Fruit fly (Drosophila melanogaster) whole organism, embryonic: ENCODE measurements around the gene Gdh.

Experiments
- Adf1 ChIP-seq: fragments of 200-800 bp; sonication (Bioruptor generic); IDR thresholded peaks from 2 replicates; pipeline ENCODE4 v1.3.6; 2022; ENCODE audit warnings: missing biosample characterization, missing genetic modification characterization
- Atf6 ChIP-seq: fragments of 200-800 bp; sonication (Bioruptor generic); IDR thresholded peaks from 2 replicates; pipeline ENCODE4 v1.3.6; 2022; ENCODE audit warnings: missing biosample characterization, missing genetic modification characterization
- C15 ChIP-seq: fragments of 200-800 bp; sonication (Bioruptor generic); IDR thresholded peaks from 3 replicates; pipeline ENCODE4 v1.3.6; 2022; ENCODE audit warnings: missing biosample characterization, missing genetic modification characterization
- CG11560 ChIP-seq: fragments of 200-800 bp; sonication (Bioruptor generic); IDR thresholded peaks from 3 replicates; pipeline ENCODE4 v1.3.6; 2022; ENCODE audit warnings: missing biosample characterization, missing genetic modification characterization
- CG12299 ChIP-seq: fragments of 200-800 bp; sonication (Bioruptor generic); optimal IDR thresholded peaks from 2 replicates; lab custom pipeline; 2018; ENCODE audit warnings: missing biosample characterization, mild to moderate bottlenecking, missing genetic modification characterization
- CG12659 ChIP-seq: fragments of 200-800 bp; sonication (Bioruptor generic); optimal IDR thresholded peaks from 3 replicates; lab custom pipeline; 2017; ENCODE audit warnings: mild to moderate bottlenecking, missing biosample characterization, missing genetic modification reagents, missing genetic modification characterization
- CG12769 ChIP-seq: fragments of 200-800 bp; sonication (Bioruptor generic); optimal IDR thresholded peaks from 2 replicates; lab custom pipeline; 2019; ENCODE audit warnings: missing biosample characterization, mild to moderate bottlenecking, missing genetic modification characterization, moderate library complexity
- CG13287 ChIP-seq: fragments of 200-800 bp; sonication (Bioruptor generic); IDR thresholded peaks from 2 replicates; pipeline ENCODE4 v1.3.6; 2022; ENCODE audit warnings: missing biosample characterization, missing genetic modification characterization; ENCODE audit not compliant: partially characterized antibody
- CG15269 ChIP-seq: fragments of 200-800 bp; sonication (Bioruptor generic); optimal IDR thresholded peaks from 2 replicates; lab custom pipeline; 2018; ENCODE audit warnings: missing biosample characterization, mild to moderate bottlenecking, missing genetic modification characterization, moderate library complexity
- CG17385 ChIP-seq: fragments of 200-800 bp; sonication (Bioruptor generic); optimal IDR thresholded peaks from 3 replicates; lab custom pipeline; 2018; ENCODE audit warnings: missing biosample characterization, mild to moderate bottlenecking, missing genetic modification characterization
- CG17612 ChIP-seq: fragments of 200-800 bp; sonication (Bioruptor generic); IDR thresholded peaks from 2 replicates; pipeline ENCODE4 v1.3.6; 2022; ENCODE audit warnings: missing biosample characterization, missing genetic modification characterization
- CG2202 ChIP-seq: fragments of 200-800 bp; sonication (Bioruptor generic); optimal IDR thresholded peaks from 2 replicates; lab custom pipeline; 2018; ENCODE audit warnings: missing biosample characterization, mild to moderate bottlenecking, missing genetic modification characterization
- CG32767 ChIP-seq: fragments of 200-800 bp; sonication (Bioruptor generic); IDR thresholded peaks from 2 replicates; pipeline ENCODE4 v1.3.6; 2022; ENCODE audit warnings: missing biosample characterization, missing genetic modification characterization
- CG33557 ChIP-seq: fragments of 200-800 bp; sonication (Bioruptor generic); optimal IDR thresholded peaks from 2 replicates; lab custom pipeline; 2019; ENCODE audit warnings: missing biosample characterization, mild to moderate bottlenecking, missing genetic modification characterization, moderate library complexity
- CG6272 ChIP-seq: fragments of 200-800 bp; sonication (Bioruptor generic); IDR thresholded peaks from 2 replicates; pipeline ENCODE4 v1.3.6; 2022; ENCODE audit warnings: missing biosample characterization, missing genetic modification characterization
- CG9727 ChIP-seq: fragments of 200-800 bp; sonication (Bioruptor generic); optimal IDR thresholded peaks from 3 replicates; lab custom pipeline; 2017; ENCODE audit warnings: missing biosample characterization, mild to moderate bottlenecking, missing genetic modification characterization
- CoRest ChIP-seq: fragments of 200-800 bp; sonication (Bioruptor generic); optimal IDR thresholded peaks from 3 replicates; lab custom pipeline; 2018; ENCODE audit warnings: missing biosample characterization, mild to moderate bottlenecking, missing genetic modification characterization, moderate library complexity
- Doc2 ChIP-seq: fragments of 200-800 bp; sonication (Bioruptor generic); IDR thresholded peaks from 2 replicates; pipeline ENCODE4 v1.3.6; 2022; ENCODE audit warnings: missing biosample characterization, missing genetic modification characterization
- E2f1 ChIP-seq: fragments of 200-800 bp; sonication (Bioruptor generic); IDR thresholded peaks from 2 replicates; pipeline ENCODE4 v1.3.6; 2022; ENCODE audit warnings: missing biosample characterization, missing genetic modification characterization
- E2f2 ChIP-seq: fragments of 200-800 bp; sonication (Bioruptor generic); IDR thresholded peaks from 2 replicates; pipeline ENCODE4 v1.3.6; 2022; ENCODE audit warnings: missing biosample characterization, missing genetic modification characterization
- Ets65A ChIP-seq: fragments of 200-800 bp; sonication (Bioruptor generic); peaks from one replicate; lab custom pipeline; 2016; ENCODE audit warnings: missing biosample characterization, missing genetic modification characterization
- Fer1 ChIP-seq: fragments of 200-800 bp; sonication (Bioruptor generic); optimal IDR thresholded peaks from 2 replicates; lab custom pipeline; 2017; ENCODE audit warnings: missing biosample characterization, mild to moderate bottlenecking, missing genetic modification characterization
- HLH4C ChIP-seq: fragments of 200-800 bp; sonication (Bioruptor generic); IDR thresholded peaks from 3 replicates; pipeline ENCODE4 v1.3.6; 2022; ENCODE audit warnings: missing biosample characterization, missing genetic modification characterization; ENCODE audit not compliant: partially characterized antibody
- Hey ChIP-seq: fragments of 200-800 bp; sonication (Bioruptor generic); optimal IDR thresholded peaks from 3 replicates; lab custom pipeline; 2018; ENCODE audit warnings: missing biosample characterization, mild to moderate bottlenecking, missing genetic modification characterization
- Hr3 ChIP-seq: fragments of 200-800 bp; sonication (Bioruptor generic); optimal IDR thresholded peaks from 3 replicates; lab custom pipeline; 2016; ENCODE audit warnings: missing biosample characterization, missing genetic modification characterization
- Hsf ChIP-seq: fragments of 200-800 bp; sonication (Bioruptor generic); optimal IDR thresholded peaks from 3 replicates; lab custom pipeline; 2016; ENCODE audit warnings: missing biosample characterization, missing genetic modification characterization
- Med ChIP-seq: fragments of 200-800 bp; sonication (Bioruptor generic); peaks from one replicate; lab custom pipeline; 2016; ENCODE audit warnings: missing biosample characterization, missing genetic modification characterization, mild to moderate bottlenecking, inconsistent platforms, moderate library complexity
- NFAT ChIP-seq: fragments of 200-800 bp; sonication (Bioruptor generic); IDR thresholded peaks from 2 replicates; pipeline ENCODE4 v1.3.6; 2022; ENCODE audit warnings: missing biosample characterization, missing genetic modification characterization
- Ssrp ChIP-seq: fragments of 200-800 bp; sonication (Bioruptor generic); optimal IDR thresholded peaks from 2 replicates; lab custom pipeline; 2018; ENCODE audit warnings: missing biosample characterization, mild to moderate bottlenecking, missing genetic modification characterization, moderate library complexity
- Vsx1 ChIP-seq: fragments of 200-800 bp; sonication (Bioruptor generic); optimal IDR thresholded peaks from 2 replicates; lab custom pipeline; 2017; ENCODE audit warnings: missing biosample characterization, mild to moderate bottlenecking, missing genetic modification characterization, missing genetic modification reagents
- abd-A ChIP-seq: fragments of 200-800 bp; sonication (Bioruptor generic); optimal IDR thresholded peaks from 3 replicates; lab custom pipeline; 2019; ENCODE audit warnings: missing biosample characterization, mild to moderate bottlenecking, missing genetic modification characterization, moderate library complexity
- ap ChIP-seq: fragments of 200-800 bp; sonication (Bioruptor generic); IDR thresholded peaks from 2 replicates; pipeline ENCODE4 v1.3.6; 2022; ENCODE audit warnings: missing biosample characterization, missing genetic modification characterization
- chinmo ChIP-seq: fragments of 200-800 bp; sonication (Bioruptor generic); IDR thresholded peaks from 4 replicates; pipeline ENCODE4 v1.3.6; 2022; ENCODE audit warnings: missing biosample characterization, missing genetic modification characterization; ENCODE audit not compliant: partially characterized antibody
- crol ChIP-seq: fragments of 200-800 bp; sonication (Bioruptor generic); IDR thresholded peaks from 2 replicates; pipeline ENCODE4 v1.3.6; 2022; ENCODE audit warnings: missing biosample characterization, missing genetic modification characterization
- fd96Cb ChIP-seq: fragments of 200-800 bp; sonication (Bioruptor generic); optimal IDR thresholded peaks from 2 replicates; lab custom pipeline; 2018; ENCODE audit warnings: missing biosample characterization, mild to moderate bottlenecking, missing genetic modification characterization, moderate library complexity
- kay ChIP-seq: fragments of 200-800 bp; sonication (Bioruptor generic); optimal IDR thresholded peaks from 2 replicates; lab custom pipeline; 2016; ENCODE audit warnings: missing biosample characterization, missing genetic modification characterization
- lab ChIP-seq: fragments of 200-800 bp; sonication (Bioruptor generic); optimal IDR thresholded peaks from 3 replicates; lab custom pipeline; 2017; ENCODE audit warnings: missing biosample characterization, missing genetic modification characterization, mild to moderate bottlenecking, moderate library complexity, missing genetic modification reagents
- odd ChIP-seq: fragments of 200-800 bp; sonication (Bioruptor generic); optimal IDR thresholded peaks from 2 replicates; lab custom pipeline; 2017; ENCODE audit warnings: missing biosample characterization, mild to moderate bottlenecking, missing genetic modification characterization
- sd ChIP-seq: fragments of 200-800 bp; sonication (Bioruptor generic); optimal IDR thresholded peaks from 3 replicates; lab custom pipeline; 2018; ENCODE audit warnings: missing biosample characterization, mild to moderate bottlenecking, missing genetic modification characterization, moderate library complexity
- sqz ChIP-seq: fragments of 200-800 bp; sonication (Bioruptor generic); optimal IDR thresholded peaks from 3 replicates; lab custom pipeline; 2018; ENCODE audit warnings: missing biosample characterization, mild to moderate bottlenecking, missing genetic modification characterization
- sr ChIP-seq: fragments of 200-800 bp; sonication (Bioruptor generic); IDR thresholded peaks from 3 replicates; pipeline ENCODE4 v1.3.6; 2022; ENCODE audit warnings: missing biosample characterization, missing genetic modification characterization
- tup ChIP-seq: fragments of 200-800 bp; sonication (Bioruptor generic); optimal IDR thresholded peaks from 2 replicates; lab custom pipeline; 2016; ENCODE audit warnings: missing biosample characterization, mild to moderate bottlenecking, missing genetic modification characterization, moderate library complexity
- unc-4 ChIP-seq: fragments of 200-800 bp; sonication (Bioruptor generic); IDR thresholded peaks from 2 replicates; pipeline ENCODE4 v1.3.6; 2022; ENCODE audit warnings: missing biosample characterization, missing genetic modification characterization; ENCODE audit not compliant: partially characterized antibody
- vvl ChIP-seq: fragments of 200-800 bp; sonication (Bioruptor generic); IDR thresholded peaks from 2 replicates; pipeline ENCODE4 v1.3.6; 2022; ENCODE audit warnings: missing biosample characterization, missing genetic modification characterization
- wdn ChIP-seq: fragments of 200-800 bp; sonication (Bioruptor generic); IDR thresholded peaks from 2 replicates; pipeline ENCODE4 v1.3.6; 2022; ENCODE audit warnings: missing biosample characterization, missing genetic modification characterization
- z ChIP-seq: fragments of 200-800 bp; sonication (Bioruptor generic); IDR thresholded peaks from 3 replicates; pipeline ENCODE4 v1.3.6; 2022; ENCODE audit warnings: missing biosample characterization, missing genetic modification characterization

The Gdh gene

DNA sequence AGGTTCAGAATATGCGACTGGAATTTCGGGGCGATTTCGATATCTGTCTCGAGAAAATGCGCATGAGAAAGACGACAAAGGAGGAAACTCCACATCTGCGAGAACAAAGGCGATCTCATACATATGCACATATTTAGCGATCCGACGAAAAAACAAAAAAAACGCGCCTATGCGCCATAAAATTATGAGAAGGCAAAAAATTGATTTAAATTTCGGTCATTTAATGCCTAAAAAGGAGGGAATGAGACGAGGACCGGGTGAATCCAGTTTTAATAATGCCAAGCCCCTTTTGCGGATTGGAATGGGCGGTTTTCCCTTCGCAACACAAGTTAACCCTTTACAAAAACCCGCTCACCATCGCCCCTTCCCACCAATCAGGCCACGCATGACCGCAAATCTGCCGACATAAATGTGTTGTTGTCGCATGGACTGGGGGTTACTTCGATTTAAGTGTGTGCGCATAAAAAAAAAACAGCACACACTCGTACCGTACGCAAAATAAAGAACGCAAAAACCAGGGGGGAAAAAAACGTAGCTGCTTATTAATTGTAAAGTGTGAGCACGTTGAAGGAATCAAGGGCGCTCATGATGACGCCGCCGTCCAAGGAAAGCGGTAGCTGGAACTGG, 28.4 kb downstream of the Gdh start (continued):
- TF ChIP-seq HLH4C (GFP tag; lab: Robert Waterston, UW) (no peak), C15 (GFP tag; lab: Robert Waterston, UW) (no peak), sqz (GFP tag; lab: Kevin White, UChicago) (peak; percentile 65), CoRest (tag; lab: Kevin White, UChicago) (no peak), Hey (tag; lab: Kevin White, UChicago) (no peak), unc-4 (no peak), Vsx1 (GFP tag; lab: Kevin White, UChicago) (no peak), chinmo (GFP tag; lab: Robert Waterston, UW) (peak; percentile 88; the same call in 2 of the 4 replicates), z (GFP tag; lab: Robert Waterston, UW) (no peak), Hr3 (GFP tag; lab: Kevin White, UChicago) (no peak), CG6272 (GFP tag; lab: Robert Waterston, UW) (no peak), Fer1 (GFP tag; lab: Kevin White, UChicago) (no peak), Atf6 (GFP tag; lab: Robert Waterston, UW) (no peak), abd-A (peak; percentile 76), kay (GFP tag; lab: Kevin White, UChicago) (no peak), CG12299 (tag; lab: Kevin White, UChicago) (no peak), CG32767 (GFP tag; lab: Robert Waterston, UW) (no peak), vvl (GFP tag; lab: Robert Waterston, UW) (peak; percentile 67; the same call in 1 of the 2 replicates), lab (no peak), wdn (no peak), CG17612 (GFP tag; lab: Robert Waterston, UW) (no peak), Hsf (GFP tag; lab: Kevin White, UChicago) (no peak), CG12659 (GFP tag; lab: Kevin White, UChicago) (no peak), CG33557 (GFP tag; lab: Kevin White, UChicago) (no peak), tup (GFP tag; lab: Kevin White, UChicago) (no peak), CG11560 (tag; lab: Robert Waterston, UW) (no peak), E2f1 (no peak), CG13287 (GFP tag; lab: Robert Waterston, UW) (0 out of 2 replicates have a peak, but pooled peaks have one; percentile 8), Adf1 (no peak; the same call in 1 of the 2 replicates), CG15269 (tag; lab: Kevin White, UChicago) (no peak), ap (GFP tag; lab: Robert Waterston, UW) (no peak), sd (tag; lab: Kevin White, UChicago) (peak; percentile 88), CG9727 (GFP tag; lab: Kevin White, UChicago) (no peak), E2f2 (GFP tag; lab: Robert Waterston, UW) (no peak), fd96Cb (tag; lab: Kevin White, UChicago) (no peak), Doc2 (GFP tag; lab: Robert Waterston, UW) (no peak)

DNA sequence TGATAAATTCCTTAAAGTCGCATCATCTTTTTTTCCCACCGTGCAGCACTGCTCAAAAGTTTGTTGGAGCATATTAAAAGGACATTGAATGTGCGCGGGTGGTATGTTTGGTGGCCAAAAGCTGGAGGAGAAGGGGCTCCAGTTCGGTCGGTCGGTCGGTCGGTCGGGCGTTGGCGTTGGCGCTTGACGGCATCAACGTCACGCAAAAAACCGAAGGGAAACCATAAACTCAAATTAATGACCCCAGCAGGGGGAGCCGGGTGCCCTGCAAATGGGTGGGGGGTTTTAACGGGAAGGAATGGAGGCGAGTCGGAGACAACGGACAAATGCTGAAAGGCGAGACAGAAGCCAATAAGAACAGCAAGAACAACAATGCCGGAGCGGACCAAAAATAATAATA, 30.6 kb downstream of the Gdh start:
- TF ChIP-seq CG12769 (tag; lab: Kevin White, UChicago) (peak; percentile 30), NFAT (GFP tag; lab: Robert Waterston, UW) (0 out of 2 replicates have a peak, but pooled peaks have one; percentile 37), crol (GFP tag; lab: Robert Waterston, UW) (peak; percentile 74), Med (GFP tag; lab: Kevin White, UChicago) (peak; percentile 45), Ets65A (GFP tag; lab: Kevin White, UChicago) (peak; percentile 33), odd (GFP tag; lab: Kevin White, UChicago) (no peak), CG17385 (GFP tag; lab: Kevin White, UChicago) (no peak), Ssrp (no peak), sr (GFP tag; lab: Robert Waterston, UW) (peak; percentile 69; the same call in 2 of the 3 replicates), CG2202 (no peak), abd-A (peak; percentile 12)
